Fruit fly (Drosophila melanogaster): ENCODE data around the gene CG6763.

The CG6763 gene

dm6 chr3R:23300091-23300918 is 16.5 kb downstream of the CG6763 start (continued):
- peak; percentile 52 for TF ChIP-seq CG10631 (GFP tag; optimal IDR thresholded peaks at IDR 0.05)
- no peak for TF ChIP-seq Blimp-1 (GFP tag; optimal IDR thresholded peaks at IDR 0.05)
- no peak for TF ChIP-seq CG3919 (GFP tag; optimal IDR thresholded peaks at IDR 0.05)
- TF ChIP-seq Eip75B (GFP tag; optimal IDR thresholded peaks at IDR 0.05): peak; percentile 35
- no peak for TF ChIP-seq CG10669 (GFP tag; optimal IDR thresholded peaks at IDR 0.05)
- TF ChIP-seq Sox14 (GFP tag; optimal IDR thresholded peaks at IDR 0.05): peak; percentile 39
- TF ChIP-seq spab (GFP tag; optimal IDR thresholded peaks at IDR 0.05): no peak
- TF ChIP-seq CG8119 (GFP tag; IDR thresholded peaks at IDR 0.05): no peak
- no peak for TF ChIP-seq Gug (GFP tag; IDR thresholded peaks at IDR 0.05)
- TF ChIP-seq CG6808 (GFP tag; optimal IDR thresholded peaks at IDR 0.05): no peak
- no peak for TF ChIP-seq fd59A (GFP tag; optimal IDR thresholded peaks at IDR 0.05)
- TF ChIP-seq vri (GFP tag; optimal IDR thresholded peaks at IDR 0.05): peak; percentile 8
- TF ChIP-seq CG1621 (tag; optimal IDR thresholded peaks at IDR 0.05): no peak
- TF ChIP-seq CG11902 (GFP tag; optimal IDR thresholded peaks at IDR 0.05): no peak
- TF ChIP-seq esn (GFP tag; optimal IDR thresholded peaks at IDR 0.05): peak; percentile 70
- peak; percentile 5 for TF ChIP-seq Ets21C (GFP tag; optimal IDR thresholded peaks at IDR 0.05)
- peak; percentile 18 for TF ChIP-seq net (GFP tag; optimal IDR thresholded peaks at IDR 0.05)
- TF ChIP-seq fkh (GFP tag; optimal IDR thresholded peaks at IDR 0.05): no peak
- TF ChIP-seq svp (GFP tag): no peak
- TF ChIP-seq Sox102F (GFP tag; optimal IDR thresholded peaks at IDR 0.05): peak; percentile 67
- peak; percentile 50 for TF ChIP-seq CG34406 (GFP tag; optimal IDR thresholded peaks at IDR 0.05)
- no peak for TF ChIP-seq Hr38 (GFP tag; optimal IDR thresholded peaks at IDR 0.05)
- no peak for TF ChIP-seq Smox (GFP tag; optimal IDR thresholded peaks at IDR 0.05)
- no peak for TF ChIP-seq CG6276 (GFP tag; optimal IDR thresholded peaks at IDR 0.05)
- TF ChIP-seq pdm3 (GFP tag; optimal IDR thresholded peaks at IDR 0.05): peak; percentile 46
- peak; percentile 55 for TF ChIP-seq acj6 (GFP tag; optimal IDR thresholded peaks at IDR 0.05)
- TF ChIP-seq achi (GFP tag; optimal IDR thresholded peaks at IDR 0.05): peak; percentile 31
- TF ChIP-seq Eip78C (GFP tag): peak; percentile 75
- peak; percentile 41 for TF ChIP-seq Ets96B (tag; optimal IDR thresholded peaks at IDR 0.05)
- peak; percentile 43 for TF ChIP-seq OdsH (GFP tag; optimal IDR thresholded peaks at IDR 0.05)
- TF ChIP-seq CG8632 (GFP tag; optimal IDR thresholded peaks at IDR 0.05): peak; percentile 47
- TF ChIP-seq CG6163 (GFP tag; IDR thresholded peaks at IDR 0.05): peak; percentile 47; the same call in 1 of the 3 replicates

- TF ChIP-seq net (GFP tag; optimal IDR thresholded peaks at IDR 0.05): no peak
- no peak for TF ChIP-seq Hr39 (GFP tag; optimal IDR thresholded peaks at IDR 0.05)
- no peak for TF ChIP-seq CG8119 (GFP tag; IDR thresholded peaks at IDR 0.05)
- no peak for TF ChIP-seq CG16779 (tag; optimal IDR thresholded peaks at IDR 0.05)
- no peak for TF ChIP-seq fkh (GFP tag; optimal IDR thresholded peaks at IDR 0.05)
- TF ChIP-seq CG10631 (GFP tag; optimal IDR thresholded peaks at IDR 0.05): no peak
- TF ChIP-seq Met (GFP tag; optimal IDR thresholded peaks at IDR 0.05): no peak
- TF ChIP-seq esn (GFP tag; optimal IDR thresholded peaks at IDR 0.05): no peak
- TF ChIP-seq CG11762 (GFP tag; optimal IDR thresholded peaks at IDR 0.05; ENCODE audit: insufficient read depth): no peak
- no peak for TF ChIP-seq Sox14 (GFP tag; optimal IDR thresholded peaks at IDR 0.05)
Measured at dm6 chr3R:23301270-23301669, 17.5 kb downstream of the CG6763 start.

DNA sequence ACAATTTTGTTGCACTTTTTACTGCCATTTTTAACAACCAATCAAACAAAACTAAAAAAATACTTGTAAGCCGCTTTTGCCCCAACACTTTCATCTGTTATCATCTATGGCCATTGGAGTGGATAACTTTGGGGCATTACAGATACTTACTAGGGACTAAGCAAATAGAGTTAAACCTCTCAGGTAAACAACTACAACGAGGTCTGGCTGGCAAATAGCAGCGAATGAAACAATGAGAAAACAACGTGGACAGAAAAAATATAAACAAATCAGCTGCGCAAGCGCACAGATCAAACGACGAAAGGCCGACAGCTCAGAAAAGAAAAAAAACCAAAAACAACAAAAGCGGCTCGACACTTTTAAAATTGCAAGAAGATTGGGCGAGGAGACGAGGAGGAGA is 18.4 kb downstream of the CG6763 start:
- TF ChIP-seq fkh (GFP tag; optimal IDR thresholded peaks at IDR 0.05) (peak; percentile 72), ss (GFP tag; optimal IDR thresholded peaks at IDR 0.05) (no peak)

Measured in whole organism, prepupa.